Worm (Caenorhabditis elegans) whole organism, mixed stage, embryonic: ENCODE data around the gene srh-287.

Experiments used
- M03D4.4 ChIP-seq: sonication (generic microtip); optimal IDR thresholded peaks from 2 replicates; lab custom pipeline; 2017; ENCODE audit warnings: mild to moderate bottlenecking, missing genetic modification characterization, missing compliant biosample characterization
- bed-3 ChIP-seq: fragments of 200-800 bp; sonication (Bioruptor generic); optimal IDR thresholded peaks from 3 replicates; lab custom pipeline; 2018; ENCODE audit warnings: mild to moderate bottlenecking, missing genetic modification characterization, moderate library complexity, missing compliant biosample characterization
- blmp-1 ChIP-seq: fragments of 150-350 bp; optimal IDR thresholded peaks from 2 replicates; lab custom pipeline; 2014; ENCODE audit warnings: missing biosample characterization, missing genetic modification characterization
- ceh-39 ChIP-seq: fragments of 150-350 bp; optimal IDR thresholded peaks from 2 replicates; lab custom pipeline; 2014; ENCODE audit warnings: missing biosample characterization, missing genetic modification characterization
- ceh-43 ChIP-seq: fragments of 200-800 bp; sonication (Bioruptor generic); optimal IDR thresholded peaks from 2 replicates; lab custom pipeline; 2018; ENCODE audit warnings: mild to moderate bottlenecking, missing genetic modification characterization, moderate library complexity, missing compliant biosample characterization
- ceh-83 ChIP-seq: fragments of 200-800 bp; sonication (Bioruptor generic); optimal IDR thresholded peaks from 2 replicates; lab custom pipeline; 2018; ENCODE audit warnings: mild to moderate bottlenecking, missing genetic modification characterization, missing compliant biosample characterization
- cnd-1 ChIP-seq: fragments of 200-800 bp; sonication (Bioruptor generic); optimal IDR thresholded peaks from 2 replicates; lab custom pipeline; 2018; ENCODE audit warnings: mild to moderate bottlenecking, missing genetic modification characterization, missing compliant biosample characterization
- elt-1 ChIP-seq: sonication (generic microtip); optimal IDR thresholded peaks from 2 replicates; lab custom pipeline; 2017; ENCODE audit warnings: missing genetic modification characterization, mild to moderate bottlenecking, missing compliant biosample characterization, antibody characterized with exemption, moderate library complexity, borderline replicate concordance; ENCODE audit not compliant: insufficient read depth
- elt-3 ChIP-seq: fragments of 150-350 bp; optimal IDR thresholded peaks from 2 replicates; lab custom pipeline; 2014; ENCODE audit warnings: missing biosample characterization, missing genetic modification characterization
- flh-1 ChIP-seq: fragments of 200-800 bp; sonication (Bioruptor generic); optimal IDR thresholded peaks from 2 replicates; lab custom pipeline; 2018; ENCODE audit warnings: mild to moderate bottlenecking, missing genetic modification characterization, moderate library complexity, missing compliant biosample characterization
- hlh-1 ChIP-seq: fragments of 150-350 bp; optimal IDR thresholded peaks from 2 replicates; lab custom pipeline; 2014; ENCODE audit warnings: missing biosample characterization, missing genetic modification reagents, missing genetic modification characterization
- lin-13 ChIP-seq: fragments of 150-350 bp; optimal IDR thresholded peaks from 2 replicates; lab custom pipeline; 2014; ENCODE audit warnings: missing biosample characterization, missing genetic modification characterization
- lin-32 ChIP-seq: fragments of 200-800 bp; sonication (Bioruptor generic); optimal IDR thresholded peaks from 2 replicates; lab custom pipeline; 2018; ENCODE audit warnings: mild to moderate bottlenecking, missing genetic modification characterization, missing compliant biosample characterization
- lsy-2 ChIP-seq: fragments of 150-350 bp; optimal IDR thresholded peaks from 2 replicates; lab custom pipeline; 2014; ENCODE audit warnings: missing biosample characterization, missing genetic modification characterization
- mab-5 ChIP-seq: fragments of 150-350 bp; optimal IDR thresholded peaks from 2 replicates; lab custom pipeline; 2014; ENCODE audit warnings: missing biosample characterization, missing genetic modification characterization
- mep-1 ChIP-seq: fragments of 150-350 bp; optimal IDR thresholded peaks from 2 replicates; lab custom pipeline; 2017; ENCODE audit warnings: missing biosample characterization, missing genetic modification reagents, missing genetic modification characterization, inconsistent platforms
- mls-2 ChIP-seq: sonication (generic microtip); optimal IDR thresholded peaks from 2 replicates; lab custom pipeline; 2016; ENCODE audit warnings: mild to moderate bottlenecking, missing genetic modification characterization, moderate library complexity, missing compliant biosample characterization
- nhr-12 ChIP-seq: fragments of 150-350 bp; optimal IDR thresholded peaks from 2 replicates; lab custom pipeline; 2014; ENCODE audit warnings: missing biosample characterization, missing genetic modification characterization
- nhr-2 ChIP-seq: fragments of 150-350 bp; optimal IDR thresholded peaks from 2 replicates; lab custom pipeline; 2014; ENCODE audit warnings: missing biosample characterization, missing genetic modification characterization
- nhr-237 ChIP-seq: fragments of 150-350 bp; optimal IDR thresholded peaks from 2 replicates; lab custom pipeline; 2014; ENCODE audit warnings: missing biosample characterization, missing genetic modification characterization
- nhr-28 ChIP-seq: fragments of 150-350 bp; optimal IDR thresholded peaks from 2 replicates; lab custom pipeline; 2014; ENCODE audit warnings: missing biosample characterization, missing genetic modification characterization
- nhr-76 ChIP-seq: sonication (generic microtip); optimal IDR thresholded peaks from 2 replicates; lab custom pipeline; 2017; ENCODE audit warnings: missing biosample characterization, missing genetic modification characterization
- pha-4 ChIP-seq: fragments of 150-350 bp; optimal IDR thresholded peaks from 2 replicates; lab custom pipeline; 2018; ENCODE audit warnings: missing biosample characterization, missing genetic modification reagents, missing genetic modification characterization
- sem-2 ChIP-seq: fragments of 200-800 bp; sonication (Bioruptor generic); optimal IDR thresholded peaks from 2 replicates; lab custom pipeline; 2018; ENCODE audit warnings: mild to moderate bottlenecking, missing genetic modification characterization, missing compliant biosample characterization
- tbx-8 ChIP-seq: fragments of 200-800 bp; sonication (Bioruptor generic); optimal IDR thresholded peaks from 2 replicates; lab custom pipeline; 2018; ENCODE audit warnings: mild to moderate bottlenecking, missing genetic modification characterization, moderate library complexity, missing compliant biosample characterization
- unc-39 ChIP-seq: fragments of 150-350 bp; optimal IDR thresholded peaks from 2 replicates; lab custom pipeline; 2014; ENCODE audit warnings: missing biosample characterization, missing genetic modification characterization
- unc-62 ChIP-seq: fragments of 150-350 bp; optimal IDR thresholded peaks from 2 replicates; lab custom pipeline; 2014; ENCODE audit warnings: missing biosample characterization, missing genetic modification reagents, missing genetic modification characterization
- ztf-11 ChIP-seq: fragments of 150-350 bp; optimal IDR thresholded peaks from 2 replicates; lab custom pipeline; 2014; ENCODE audit warnings: missing biosample characterization, missing genetic modification characterization

srh-287 gene

DNA sequence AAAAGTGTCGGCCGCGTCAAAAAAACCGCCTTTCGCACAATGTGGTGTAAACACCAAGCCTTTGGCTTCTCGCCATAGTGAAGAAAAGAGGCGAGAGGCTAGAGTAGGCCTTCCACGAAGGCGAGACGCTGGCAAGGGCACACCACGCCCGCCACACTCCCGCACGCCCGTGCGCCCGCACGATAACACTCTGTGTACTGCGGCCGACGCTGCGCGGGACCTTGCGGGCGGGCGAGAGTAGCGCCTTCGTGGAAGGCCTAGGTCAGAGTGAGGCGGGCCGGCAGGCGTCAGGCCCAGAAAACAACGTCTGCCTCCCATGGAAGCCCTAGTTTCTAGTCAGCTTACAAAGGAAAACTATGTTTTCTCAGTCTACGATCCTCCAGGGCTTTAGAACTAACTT, 11.5 kb downstream of the srh-287 start:
- TF ChIP-seq mep-1 (tag; lab: Kevin White, UChicago) (no peak), sem-2 (no peak), cnd-1 (no peak), ceh-83 (GFP tag; lab: Kevin White, UChicago) (no peak)

DNA sequence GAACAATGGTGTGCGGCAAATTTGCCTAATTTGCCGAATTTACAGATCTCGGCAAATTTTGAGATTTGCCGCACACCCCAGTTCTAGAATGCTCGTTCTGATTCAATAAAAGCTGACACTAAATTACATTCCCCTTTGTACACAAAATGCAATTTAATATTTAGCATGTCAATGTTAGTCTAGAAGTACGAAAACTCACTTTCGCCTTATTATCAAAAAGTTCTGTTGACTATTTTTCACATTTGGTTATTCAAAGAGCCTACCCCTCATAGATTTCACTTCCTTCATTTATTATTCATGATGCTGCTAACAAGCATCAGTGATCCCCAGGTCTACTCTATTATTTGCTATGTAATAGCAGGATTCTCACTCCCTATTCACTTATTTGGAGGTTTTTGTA, 17.9 kb downstream of the srh-287 start, which contains the start of gene srh-298:
srh-298 (plus strand) TSS at position 301 of the 400 bp plus-strand sequence.
- TF ChIP-seq hlh-1 (tag; lab: Kevin White, UChicago): no peak
- TF ChIP-seq bed-3 (GFP tag; lab: Kevin White, UChicago): no peak
- no peak for TF ChIP-seq cnd-1
- no peak for TF ChIP-seq ztf-11 (tag; lab: Kevin White, UChicago)

DNA sequence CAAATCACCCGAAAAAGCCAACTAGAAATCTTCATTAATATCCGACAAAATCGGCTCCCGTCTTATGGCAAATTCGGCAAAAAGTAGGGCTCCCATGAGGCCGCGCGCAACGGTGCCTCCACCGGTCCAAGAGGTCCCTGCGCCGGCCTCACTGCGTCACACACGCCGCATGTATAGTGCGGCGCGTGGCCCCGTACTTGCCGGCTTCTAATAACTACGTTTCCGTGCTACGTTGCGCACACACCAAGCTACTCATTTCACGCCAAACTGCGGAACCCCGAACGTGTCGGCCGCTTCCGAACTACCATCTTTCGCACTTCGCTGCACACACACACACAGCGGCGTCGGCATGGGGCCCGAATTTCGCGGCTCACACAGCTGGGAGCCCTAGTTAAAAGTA, 19.1 kb downstream of the srh-287 start:
- TF ChIP-seq nhr-2 (tag; lab: Kevin White, UChicago) (no peak), elt-1 (no peak), nhr-12 (tag; lab: Kevin White, UChicago) (no peak), lin-32 (GFP tag; lab: Kevin White, UChicago) (no peak), flh-1 (GFP tag; lab: Kevin White, UChicago) (no peak), bed-3 (GFP tag; lab: Kevin White, UChicago) (no peak), ceh-83 (GFP tag; lab: Kevin White, UChicago) (no peak), M03D4.4 (tag; lab: Kevin White, UChicago) (no peak), ceh-43 (no peak), mls-2 (tag; lab: Kevin White, UChicago) (no peak), lin-13 (tag; lab: Kevin White, UChicago) (no peak), pha-4 (tag; lab: Kevin White, UChicago) (no peak), nhr-76 (no peak), nhr-28 (tag; lab: Kevin White, UChicago) (no peak)

DNA sequence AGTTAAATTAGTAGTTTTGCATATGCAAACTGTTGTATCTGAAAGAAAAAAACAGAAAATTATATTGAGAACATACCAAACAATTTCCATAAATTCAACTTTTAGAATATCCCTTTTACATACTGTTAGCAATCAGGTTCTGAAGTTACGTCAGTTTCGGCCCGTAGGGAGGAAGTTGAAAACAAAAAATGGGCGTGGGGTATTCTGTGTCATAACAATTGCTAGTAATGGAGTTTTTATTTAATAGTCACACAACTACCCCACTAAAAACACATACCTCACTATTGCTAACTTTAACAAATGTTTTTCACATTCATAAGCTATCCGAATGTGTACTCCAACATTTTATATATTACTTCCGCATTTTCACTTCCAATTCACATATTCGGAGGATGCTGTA, 21.2 kb downstream of the srh-287 start, which contains the start of gene srh-300:
srh-300 (plus strand) TSS at position 301 of the 400 bp plus-strand sequence.
- no peak for TF ChIP-seq flh-1 (GFP tag; lab: Kevin White, UChicago)
- TF ChIP-seq elt-3: no peak
- TF ChIP-seq ceh-43: no peak
- TF ChIP-seq blmp-1: no peak
- no peak for TF ChIP-seq ztf-11 (tag; lab: Kevin White, UChicago)
- TF ChIP-seq hlh-1 (tag; lab: Kevin White, UChicago): no peak
- no peak for TF ChIP-seq bed-3 (GFP tag; lab: Kevin White, UChicago)
- TF ChIP-seq lsy-2 (tag; lab: Kevin White, UChicago): no peak
- TF ChIP-seq nhr-76: no peak
- no peak for TF ChIP-seq sem-2
- no peak for TF ChIP-seq tbx-8 (GFP tag; lab: Kevin White, UChicago)

DNA sequence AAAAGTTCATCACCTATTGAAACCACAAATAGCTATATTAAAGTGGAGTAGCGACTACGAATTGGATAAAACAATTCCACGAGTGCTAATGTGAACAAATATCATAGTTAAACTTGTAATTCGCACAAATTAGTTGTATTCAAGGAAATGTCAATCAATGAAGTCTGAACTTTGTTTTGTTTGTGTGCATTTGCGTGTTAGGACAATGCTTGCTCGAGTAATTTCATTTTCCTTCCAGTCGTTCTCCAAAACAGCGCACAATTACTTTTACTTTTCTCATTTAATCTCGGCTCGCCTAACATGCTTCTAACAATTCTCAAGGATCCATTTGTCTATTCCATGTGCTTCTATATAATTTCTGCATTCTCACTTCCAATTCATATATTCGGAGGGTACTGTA, 24.0 kb downstream of the srh-287 start, which contains the start of gene srh-301:
srh-301 (plus strand) TSS at position 301 of the 400 bp plus-strand sequence.
- no peak for TF ChIP-seq ceh-83 (GFP tag; lab: Kevin White, UChicago)
- no peak for TF ChIP-seq lin-13 (tag; lab: Kevin White, UChicago)
- TF ChIP-seq sem-2: no peak
- no peak for TF ChIP-seq elt-3
- no peak for TF ChIP-seq M03D4.4 (tag; lab: Kevin White, UChicago)
- no peak for TF ChIP-seq nhr-237 (tag; lab: Kevin White, UChicago)
- TF ChIP-seq unc-39 (tag; lab: Kevin White, UChicago): no peak
- TF ChIP-seq nhr-12 (tag; lab: Kevin White, UChicago): no peak
- no peak for TF ChIP-seq cnd-1
- no peak for TF ChIP-seq ceh-39 (tag; lab: Kevin White, UChicago)
- TF ChIP-seq mab-5 (tag; lab: Kevin White, UChicago): no peak

DNA sequence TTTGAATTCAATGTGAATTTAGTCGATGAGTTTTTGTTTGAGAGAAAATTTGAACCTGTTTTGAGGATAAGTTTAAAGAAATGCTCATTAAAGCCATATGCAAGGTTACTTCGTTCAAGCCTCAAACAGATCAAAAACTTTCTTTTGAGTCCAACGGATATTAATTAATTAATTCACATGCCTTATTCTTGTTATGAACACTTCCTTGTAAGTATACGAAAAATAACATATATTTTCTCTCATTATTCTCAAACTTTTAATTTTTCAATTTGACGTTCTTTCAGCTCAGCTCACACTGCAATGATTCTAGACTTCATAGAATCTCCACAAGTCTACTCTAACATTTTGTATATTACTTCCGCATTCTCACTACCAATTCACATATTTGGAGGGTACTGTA, 27.7 kb downstream of the srh-287 start, which contains the start of gene srh-304:
srh-304 (plus strand) TSS at position 301 of the 400 bp plus-strand sequence.
- TF ChIP-seq pha-4 (tag; lab: Kevin White, UChicago): no peak
- no peak for TF ChIP-seq bed-3 (GFP tag; lab: Kevin White, UChicago)
- TF ChIP-seq hlh-1 (tag; lab: Kevin White, UChicago): no peak
- no peak for TF ChIP-seq unc-62 (GFP tag; lab: Kevin White, UChicago)
- no peak for TF ChIP-seq tbx-8 (GFP tag; lab: Kevin White, UChicago)
- TF ChIP-seq, all 35 proteins: peak for 0
